Fruit fly (Drosophila melanogaster): ENCODE data around the gene Spn77Bb.

Spn77Bb gene

dm6 chr3L:20316956-20317589, 3.7 kb upstream of the Spn77Bb start, which contains the start of gene Spn77Ba:
TSS of gene Spn77Ba (plus strand) at chr3L:20317190.
- TF ChIP-seq Pif1A (GFP tag; optimal IDR thresholded peaks at IDR 0.05) (peak; percentile 12), EcR (GFP tag; optimal IDR thresholded peaks at IDR 0.05) (peak; percentile 45), CG8301 (tag; optimal IDR thresholded peaks at IDR 0.05) (no peak), CG32121 (GFP tag; IDR thresholded peaks at IDR 0.05) (no peak), Snoo (tag; optimal IDR thresholded peaks at IDR 0.05) (no peak), fd96Ca (GFP tag; IDR thresholded peaks at IDR 0.05) (peak; percentile 57; the same call in 1 of the 3 replicates), CG34367 (tag; optimal IDR thresholded peaks at IDR 0.05) (peak; percentile 33), CG14655 (GFP tag; optimal IDR thresholded peaks at IDR 0.05) (no peak), CG17806 (tag; optimal IDR thresholded peaks at IDR 0.05) (no peak), CG8159 (tag; optimal IDR thresholded peaks at IDR 0.05) (no peak), CG9948 (tag; optimal IDR thresholded peaks at IDR 0.05) (no peak), Pif1B (GFP tag; optimal IDR thresholded peaks at IDR 0.05) (peak; percentile 39), CG10348 (GFP tag; IDR thresholded peaks at IDR 0.05) (0 out of 2 replicates have a peak, but pooled peaks have one; percentile 19), rn (GFP tag; IDR thresholded peaks at IDR 0.05) (no peak), CG15710 (tag; optimal IDR thresholded peaks at IDR 0.05) (no peak), CG13204 (GFP tag; optimal IDR thresholded peaks at IDR 0.05) (no peak), CG4496 (GFP tag; IDR thresholded peaks at IDR 0.05) (peak; percentile 69; the same call in 2 of the 3 replicates), Ets98B (GFP tag; IDR thresholded peaks at IDR 0.05) (peak; percentile 65; the same call in 1 of the 2 replicates), D1 (tag; optimal IDR thresholded peaks at IDR 0.05) (no peak), CG12605 (GFP tag; IDR thresholded peaks at IDR 0.05) (no peak; the same call in 1 of the 2 replicates), gl (tag; optimal IDR thresholded peaks at IDR 0.05) (peak; percentile 70)

- TF ChIP-seq rn (GFP tag; IDR thresholded peaks at IDR 0.05) (no peak), Ets98B (GFP tag; IDR thresholded peaks at IDR 0.05) (no peak), CG4496 (GFP tag; IDR thresholded peaks at IDR 0.05) (no peak), fd96Ca (GFP tag; IDR thresholded peaks at IDR 0.05) (no peak), CG15710 (tag; optimal IDR thresholded peaks at IDR 0.05) (no peak), EcR (GFP tag; optimal IDR thresholded peaks at IDR 0.05) (no peak), Pif1B (GFP tag; optimal IDR thresholded peaks at IDR 0.05) (no peak), CG9948 (tag; optimal IDR thresholded peaks at IDR 0.05) (no peak), CG17806 (tag; optimal IDR thresholded peaks at IDR 0.05) (no peak), D1 (tag; optimal IDR thresholded peaks at IDR 0.05) (no peak), CG34367 (tag; optimal IDR thresholded peaks at IDR 0.05) (no peak), CG14655 (GFP tag; optimal IDR thresholded peaks at IDR 0.05) (no peak), CG8301 (tag; optimal IDR thresholded peaks at IDR 0.05) (no peak), CG8159 (tag; optimal IDR thresholded peaks at IDR 0.05) (no peak), CG13204 (GFP tag; optimal IDR thresholded peaks at IDR 0.05) (no peak)
Measured at dm6 chr3L:20317751-20318150, 3.0 kb upstream of the Spn77Bb start.

dm6 chr3L:20320044-20320443, 708 bp upstream of the Spn77Bb start:
- TF ChIP-seq CG15710 (tag; optimal IDR thresholded peaks at IDR 0.05): no peak

dm6 chr3L:20342334-20342733, 21.6 kb downstream of the Spn77Bb start, which contains the start of gene Spn77Bc:
TSS of gene Spn77Bc (plus strand) at chr3L:20342634.
- TF ChIP-seq CG10348 (GFP tag; IDR thresholded peaks at IDR 0.05) (no peak), fd96Ca (GFP tag; IDR thresholded peaks at IDR 0.05) (no peak), CG9948 (tag; optimal IDR thresholded peaks at IDR 0.05) (no peak), CG12605 (GFP tag; IDR thresholded peaks at IDR 0.05) (no peak), CG4496 (GFP tag; IDR thresholded peaks at IDR 0.05) (no peak), gl (tag; optimal IDR thresholded peaks at IDR 0.05) (no peak), Ets98B (GFP tag; IDR thresholded peaks at IDR 0.05) (no peak), EcR (GFP tag; optimal IDR thresholded peaks at IDR 0.05) (no peak), CG17806 (tag; optimal IDR thresholded peaks at IDR 0.05) (no peak)

- no peak for TF ChIP-seq Ets98B (GFP tag; IDR thresholded peaks at IDR 0.05)
- no peak for TF ChIP-seq Pif1A (GFP tag; optimal IDR thresholded peaks at IDR 0.05)
- no peak for TF ChIP-seq CG34367 (tag; optimal IDR thresholded peaks at IDR 0.05)
- peak; percentile 18 for TF ChIP-seq Pif1B (GFP tag; optimal IDR thresholded peaks at IDR 0.05)
- peak; percentile 62; the same call in 1 of the 2 replicates for TF ChIP-seq CG32121 (GFP tag; IDR thresholded peaks at IDR 0.05)
- peak; percentile 46 for TF ChIP-seq CG17806 (tag; optimal IDR thresholded peaks at IDR 0.05)
- TF ChIP-seq CG8159 (tag; optimal IDR thresholded peaks at IDR 0.05): peak; percentile 61
- TF ChIP-seq EcR (GFP tag; optimal IDR thresholded peaks at IDR 0.05): no peak
- peak; percentile 63 for TF ChIP-seq rn (GFP tag; IDR thresholded peaks at IDR 0.05)
- peak; percentile 6 for TF ChIP-seq CG8301 (tag; optimal IDR thresholded peaks at IDR 0.05)
- no peak for TF ChIP-seq CG10348 (GFP tag; IDR thresholded peaks at IDR 0.05)
- no peak; the same call in 2 of the 3 replicates for TF ChIP-seq fd96Ca (GFP tag; IDR thresholded peaks at IDR 0.05)
- no peak for TF ChIP-seq gl (tag; optimal IDR thresholded peaks at IDR 0.05)
- no peak for TF ChIP-seq CG14655 (GFP tag; optimal IDR thresholded peaks at IDR 0.05)
- peak; percentile 43 for TF ChIP-seq Snoo (tag; optimal IDR thresholded peaks at IDR 0.05)
- peak; percentile 37 for TF ChIP-seq CG9948 (tag; optimal IDR thresholded peaks at IDR 0.05)
- TF ChIP-seq CG15710 (tag; optimal IDR thresholded peaks at IDR 0.05): peak; percentile 66
Measured at dm6 chr3L:20347762-20348580, 27.2 kb downstream of the Spn77Bb start, which contains the start of the genes Rbbp5 and eRF1. TSS of gene Rbbp5 (minus strand) at chr3L:20347942. TSS of gene eRF1 (plus strand) at chr3L:20348355.
